Fruit fly (Drosophila melanogaster) whole organism, embryonic: ENCODE data around the gene CG16812.

Experiments used
- Awh ChIP-seq: fragments of 200-800 bp; sonication (Bioruptor generic); IDR thresholded peaks from 2 replicates; pipeline ENCODE4, ENCODE4 v1.3.6; 2022; ENCODE audit warnings: missing biosample characterization, missing genetic modification characterization
- C15 ChIP-seq: fragments of 200-800 bp; sonication (Bioruptor generic); IDR thresholded peaks from 3 replicates; pipeline ENCODE4 v1.3.6; 2022; ENCODE audit warnings: missing biosample characterization, missing genetic modification characterization
- CG12299 ChIP-seq: fragments of 200-800 bp; sonication (Bioruptor generic); optimal IDR thresholded peaks from 2 replicates; lab custom pipeline; 2018; ENCODE audit warnings: missing biosample characterization, mild to moderate bottlenecking, missing genetic modification characterization
- CG13123 ChIP-seq: fragments of 200-800 bp; sonication (Bioruptor generic); optimal IDR thresholded peaks from 2 replicates; lab custom pipeline; 2016; ENCODE audit warnings: missing biosample characterization, missing genetic modification characterization
- CG15073 ChIP-seq: fragments of 200-800 bp; sonication (Bioruptor generic); optimal IDR thresholded peaks from 2 replicates; lab custom pipeline; 2016; ENCODE audit warnings: missing biosample characterization, missing genetic modification characterization
- CG15269 ChIP-seq: fragments of 200-800 bp; sonication (Bioruptor generic); optimal IDR thresholded peaks from 2 replicates; lab custom pipeline; 2018; ENCODE audit warnings: missing biosample characterization, mild to moderate bottlenecking, missing genetic modification characterization, moderate library complexity
- CG16779 ChIP-seq: fragments of 200-800 bp; sonication (Bioruptor generic); IDR thresholded peaks from 2 replicates; pipeline ENCODE4 v1.3.6; 2022; ENCODE audit warnings: missing biosample characterization, missing genetic modification characterization
- CG16815 ChIP-seq: fragments of 200-800 bp; sonication (Bioruptor generic); optimal IDR thresholded peaks from 3 replicates; lab custom pipeline; 2017; ENCODE audit warnings: missing biosample characterization, mild to moderate bottlenecking, missing genetic modification characterization
- CG18476 ChIP-seq: fragments of 200-800 bp; sonication (Bioruptor generic); optimal IDR thresholded peaks from 2 replicates; lab custom pipeline; 2016; ENCODE audit warnings: missing biosample characterization, mild to moderate bottlenecking, missing genetic modification characterization
- CG18599 ChIP-seq: fragments of 200-800 bp; sonication (Bioruptor generic); optimal IDR thresholded peaks from 3 replicates; lab custom pipeline; 2017; ENCODE audit warnings: missing biosample characterization, missing genetic modification characterization, mild to moderate bottlenecking, moderate library complexity, missing genetic modification reagents
- CG2875 ChIP-seq: fragments of 200-800 bp; sonication (Bioruptor generic); optimal IDR thresholded peaks from 2 replicates; lab custom pipeline; 2017; ENCODE audit warnings: missing biosample characterization, mild to moderate bottlenecking, missing genetic modification characterization, missing genetic modification reagents
- CG30403 ChIP-seq: fragments of 200-800 bp; sonication (Bioruptor generic); optimal IDR thresholded peaks from 3 replicates; lab custom pipeline; 2016; ENCODE audit warnings: missing biosample characterization, missing genetic modification characterization
- CG3065 ChIP-seq: fragments of 200-800 bp; sonication (Bioruptor generic); optimal IDR thresholded peaks from 2 replicates; lab custom pipeline; 2016; ENCODE audit warnings: missing biosample characterization, missing genetic modification characterization
- CG31224 ChIP-seq: fragments of 200-800 bp; sonication (Bioruptor generic); IDR thresholded peaks from 2 replicates; pipeline ENCODE4 v1.3.6; 2022; ENCODE audit warnings: missing biosample characterization, missing genetic modification characterization
- CG33213 ChIP-seq: fragments of 200-800 bp; sonication (Bioruptor generic); optimal IDR thresholded peaks from 3 replicates; lab custom pipeline; 2016; ENCODE audit warnings: missing biosample characterization, missing genetic modification characterization
- CG3407 ChIP-seq: fragments of 200-800 bp; sonication (Bioruptor generic); optimal IDR thresholded peaks from 2 replicates; lab custom pipeline; 2018; ENCODE audit warnings: missing biosample characterization, mild to moderate bottlenecking, missing genetic modification characterization
- CG34422 ChIP-seq: fragments of 200-800 bp; sonication (Bioruptor generic); IDR thresholded peaks from 3 replicates; pipeline ENCODE4 v1.3.6; 2022; ENCODE audit warnings: missing biosample characterization, missing genetic modification characterization
- CG3726 ChIP-seq: fragments of 200-800 bp; sonication (Bioruptor generic); IDR thresholded peaks from 3 replicates; pipeline ENCODE4, ENCODE4 v1.3.6; 2022; ENCODE audit warnings: missing biosample characterization, missing genetic modification characterization
- CG42726 ChIP-seq: fragments of 200-800 bp; sonication (Bioruptor generic); IDR thresholded peaks from 2 replicates; pipeline ENCODE4 v1.3.6; 2022; ENCODE audit warnings: missing biosample characterization, missing genetic modification characterization; ENCODE audit not compliant: partially characterized antibody
- CG4854 ChIP-seq: fragments of 200-800 bp; sonication (Bioruptor generic); optimal IDR thresholded peaks from 2 replicates; lab custom pipeline; 2016; ENCODE audit warnings: missing biosample characterization, missing genetic modification characterization, inconsistent platforms
- CG7357 ChIP-seq: fragments of 200-800 bp; sonication (Bioruptor generic); IDR thresholded peaks from 3 replicates; pipeline ENCODE4 v1.3.6; 2022; ENCODE audit warnings: missing biosample characterization, missing genetic modification characterization
- CG8944 ChIP-seq: fragments of 200-800 bp; sonication (Bioruptor generic); optimal IDR thresholded peaks from 3 replicates; lab custom pipeline; 2016; ENCODE audit warnings: missing biosample characterization, missing genetic modification characterization
- CG9437 ChIP-seq: fragments of 200-800 bp; sonication (Bioruptor generic); optimal IDR thresholded peaks from 2 replicates; lab custom pipeline; 2018; ENCODE audit warnings: missing biosample characterization, mild to moderate bottlenecking, missing genetic modification characterization
- CrebB ChIP-seq: fragments of 200-800 bp; sonication (Bioruptor generic); optimal IDR thresholded peaks from 3 replicates; lab custom pipeline; 2018; ENCODE audit warnings: missing biosample characterization, mild to moderate bottlenecking, missing genetic modification characterization
- D ChIP-seq, 2 experiments: fragments of 200-800 bp in 1 of 2; fragments of >200 bp in 1 of 2; sonication (Bioruptor generic) in 1 of 2; optimal IDR thresholded peaks; 2 replicates in 1 of 2; 3 replicates in 1 of 2; lab custom pipeline; 2017; ENCODE audit warnings: mild to moderate bottlenecking in 1 of 2, missing biosample characterization in 1 of 2, missing genetic modification characterization in 1 of 2, missing genetic modification reagents in 1 of 2
- Dbx ChIP-seq: fragments of 200-800 bp; sonication (Bioruptor generic); IDR thresholded peaks from 3 replicates; pipeline ENCODE4 v1.3.6; 2022; ENCODE audit warnings: missing biosample characterization, missing genetic modification characterization
- MESR4 ChIP-seq: fragments of 200-800 bp; sonication (Bioruptor generic); optimal IDR thresholded peaks from 2 replicates; lab custom pipeline; 2018; ENCODE audit warnings: missing biosample characterization, mild to moderate bottlenecking, missing genetic modification characterization, moderate library complexity
- Med ChIP-seq: fragments of 200-800 bp; sonication (Bioruptor generic); peaks from one replicate; lab custom pipeline; 2016; ENCODE audit warnings: missing biosample characterization, missing genetic modification characterization, mild to moderate bottlenecking, inconsistent platforms, moderate library complexity
- Nf-YA ChIP-seq: fragments of 200-800 bp; sonication (Bioruptor generic); IDR thresholded peaks from 2 replicates; pipeline ENCODE4 v1.3.6; 2022; ENCODE audit warnings: missing biosample characterization, missing genetic modification characterization
- Opbp ChIP-seq: fragments of 200-800 bp; sonication (Bioruptor generic); IDR thresholded peaks from 3 replicates; pipeline ENCODE4 v1.3.6; 2022; ENCODE audit warnings: missing biosample characterization, missing genetic modification characterization; ENCODE audit not compliant: partially characterized antibody
- Six4 ChIP-seq: fragments of 200-800 bp; sonication (Bioruptor generic); optimal IDR thresholded peaks from 2 replicates; lab custom pipeline; 2016; ENCODE audit warnings: missing biosample characterization, missing genetic modification characterization
- Spps ChIP-seq: fragments of 200-800 bp; sonication (Bioruptor generic); optimal IDR thresholded peaks from 2 replicates; lab custom pipeline; 2018; ENCODE audit warnings: missing biosample characterization, mild to moderate bottlenecking, missing genetic modification characterization
- Ssrp ChIP-seq: fragments of 200-800 bp; sonication (Bioruptor generic); optimal IDR thresholded peaks from 2 replicates; lab custom pipeline; 2018; ENCODE audit warnings: missing biosample characterization, mild to moderate bottlenecking, missing genetic modification characterization, moderate library complexity
- abd-A ChIP-seq: fragments of 200-800 bp; sonication (Bioruptor generic); optimal IDR thresholded peaks from 3 replicates; lab custom pipeline; 2019; ENCODE audit warnings: missing biosample characterization, mild to moderate bottlenecking, missing genetic modification characterization, moderate library complexity
- bowl ChIP-seq: fragments of 200-800 bp; sonication (Bioruptor generic); IDR thresholded peaks from 2 replicates; pipeline ENCODE4 v1.3.6; 2022; ENCODE audit warnings: missing biosample characterization, missing genetic modification characterization
- cato ChIP-seq: fragments of 200-800 bp; sonication (Bioruptor generic); optimal IDR thresholded peaks from 2 replicates; lab custom pipeline; 2016; ENCODE audit warnings: missing biosample characterization, missing genetic modification characterization, borderline replicate concordance
- eve ChIP-seq, 2 experiments: fragments of >200 bp; optimal IDR thresholded peaks; 2 replicates each; lab custom pipeline; 2017; ENCODE audit warnings: missing biosample characterization in 2 of 2, missing genetic modification characterization in 2 of 2
- exex ChIP-seq: fragments of 200-800 bp; sonication (Bioruptor generic); optimal IDR thresholded peaks from 4 replicates; lab custom pipeline; 2018; ENCODE audit warnings: missing biosample characterization, mild to moderate bottlenecking, missing genetic modification characterization, moderate library complexity
- fd96Cb ChIP-seq: fragments of 200-800 bp; sonication (Bioruptor generic); optimal IDR thresholded peaks from 2 replicates; lab custom pipeline; 2018; ENCODE audit warnings: missing biosample characterization, mild to moderate bottlenecking, missing genetic modification characterization, moderate library complexity
- gce ChIP-seq: fragments of 200-800 bp; sonication (Bioruptor generic); IDR thresholded peaks from 3 replicates; pipeline ENCODE4 v1.3.6; 2022; ENCODE audit warnings: missing biosample characterization, missing genetic modification characterization
- gem ChIP-seq: fragments of 200-800 bp; sonication (Bioruptor generic); optimal IDR thresholded peaks from 2 replicates; lab custom pipeline; 2019; ENCODE audit warnings: missing biosample characterization, mild to moderate bottlenecking, missing genetic modification characterization, moderate library complexity
- knrl ChIP-seq: fragments of 200-800 bp; sonication (Bioruptor generic); IDR thresholded peaks from 3 replicates; pipeline ENCODE4 v1.3.6; 2022; ENCODE audit warnings: missing biosample characterization, missing genetic modification characterization; ENCODE audit not compliant: partially characterized antibody
- lmd ChIP-seq: fragments of 200-800 bp; sonication (Bioruptor generic); IDR thresholded peaks from 2 replicates; pipeline ENCODE4 v1.3.6; 2022; ENCODE audit warnings: missing biosample characterization, missing genetic modification characterization
- mam ChIP-seq: fragments of 200-800 bp; sonication (Bioruptor generic); optimal IDR thresholded peaks from 3 replicates; lab custom pipeline; 2016; ENCODE audit warnings: missing biosample characterization, missing genetic modification characterization
- pnt ChIP-seq: fragments of 200-800 bp; sonication (Bioruptor generic); optimal IDR thresholded peaks from 3 replicates; lab custom pipeline; 2016; ENCODE audit warnings: missing biosample characterization, missing genetic modification characterization
- scrt ChIP-seq: fragments of 200-800 bp; sonication (Bioruptor generic); optimal IDR thresholded peaks from 2 replicates; lab custom pipeline; 2018; ENCODE audit warnings: missing biosample characterization, mild to moderate bottlenecking, missing genetic modification characterization, moderate library complexity
- sim ChIP-seq: fragments of 200-800 bp; sonication (Bioruptor generic); IDR thresholded peaks from 2 replicates; pipeline ENCODE4 v1.3.6; 2022; ENCODE audit warnings: missing biosample characterization, missing genetic modification characterization
- sob ChIP-seq: fragments of 200-800 bp; sonication (Bioruptor generic); IDR thresholded peaks from 2 replicates; pipeline ENCODE4 v1.3.6; 2022; ENCODE audit warnings: missing biosample characterization, missing genetic modification characterization
- sr ChIP-seq: fragments of 200-800 bp; sonication (Bioruptor generic); IDR thresholded peaks from 3 replicates; pipeline ENCODE4 v1.3.6; 2022; ENCODE audit warnings: missing biosample characterization, missing genetic modification characterization
- tll ChIP-seq, 2 experiments: fragments of 200-800 bp in 1 of 2; fragments of >200 bp in 1 of 2; sonication (Bioruptor generic) in 1 of 2; optimal IDR thresholded peaks; 2 replicates each; lab custom pipeline; 2017 to 2019; ENCODE audit warnings: missing biosample characterization in 2 of 2, missing genetic modification characterization in 2 of 2, mild to moderate bottlenecking in 1 of 2, moderate library complexity in 1 of 2

CG16812 gene

DNA sequence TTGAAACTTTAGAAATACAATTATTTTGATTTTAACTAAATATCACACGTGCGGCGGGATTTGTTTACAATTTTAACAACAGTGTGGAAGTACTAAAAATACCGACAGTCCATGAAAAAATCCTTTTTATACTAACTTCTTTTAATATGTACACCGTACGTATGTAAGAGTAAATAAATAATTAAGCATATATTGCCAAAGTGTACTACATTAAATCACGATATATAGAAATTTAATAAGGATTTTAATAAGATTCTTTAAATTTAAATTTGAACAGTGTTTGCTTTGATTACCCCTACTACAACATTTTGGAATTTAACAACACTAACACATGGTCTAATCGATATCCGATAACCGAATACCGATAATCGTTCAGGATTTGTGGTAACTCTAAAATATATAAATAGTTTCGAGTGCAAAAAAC, at the start of gene CG16812, which contains the start of gene Ski6:
CG16812 (plus strand) TSS at position 363 of the 424 bp plus-strand sequence.
Ski6 (minus strand) TSS at position 205 of the 424 bp plus-strand sequence.
- TF ChIP-seq Med (GFP tag; lab: Kevin White, UChicago) (peak; percentile 84), CG13123 (peak; percentile 67), sr (GFP tag; lab: Robert Waterston, UW) (no peak), C15 (GFP tag; lab: Robert Waterston, UW) (no peak), abd-A (tag; lab: Kevin White, UChicago) (no peak), CG4854 (no peak), lmd (no peak), bowl (no peak), CG16815 (GFP tag; lab: Kevin White, UChicago) (peak; percentile 60), exex (no peak), CG34422 (GFP tag; lab: Robert Waterston, UW) (no peak), CG15269 (tag; lab: Kevin White, UChicago) (peak; percentile 83), CG3065 (GFP tag; lab: Kevin White, UChicago) (peak; percentile 10), pnt (GFP tag; lab: Kevin White, UChicago) (peak; percentile 15), Nf-YA (0 out of 2 replicates have a peak, but pooled peaks have one; percentile 4), CrebB (tag; lab: Kevin White, UChicago) (peak; percentile 66), Six4 (GFP tag; lab: Kevin White, UChicago) (peak; percentile 46), CG3407 (GFP tag; lab: Kevin White, UChicago) (peak; percentile 34), mam (GFP tag; lab: Kevin White, UChicago) (no peak), sob (GFP tag; lab: Robert Waterston, UW) (no peak; the same call in 1 of the 2 replicates), tll (GFP tag; optimal IDR thresholded peaks at IDR 0.05; lab: Kevin White, UChicago) (no peak), CG8944 (no peak), CG9437 (GFP tag; lab: Kevin White, UChicago) (no peak), Ssrp (tag; lab: Kevin White, UChicago) (peak; percentile 56), D (optimal IDR thresholded peaks at IDR 0.05; lab: Kevin White, UChicago) (no peak), D (GFP tag; optimal IDR thresholded peaks at IDR 0.05; lab: Kevin White, UChicago) (no peak), scrt (GFP tag; lab: Kevin White, UChicago) (no peak), CG16779 (GFP tag; lab: Robert Waterston, UW) (peak; percentile 23; the same call in 1 of the 2 replicates), Dbx (GFP tag; lab: Robert Waterston, UW) (peak; percentile 68), CG12299 (tag; lab: Kevin White, UChicago) (peak; percentile 65), CG2875 (GFP tag; lab: Kevin White, UChicago) (no peak), gem (tag; lab: Kevin White, UChicago) (peak; percentile 89), CG7357 (GFP tag; lab: Robert Waterston, UW) (no peak), CG30403 (GFP tag; lab: Kevin White, UChicago) (peak; percentile 83), CG18476 (GFP tag; lab: Kevin White, UChicago) (peak; percentile 20), CG31224 (GFP tag; lab: Robert Waterston, UW) (0 out of 2 replicates have a peak, but pooled peaks have one; percentile 10), CG33213 (GFP tag; lab: Kevin White, UChicago) (peak; percentile 33), CG3726 (no peak), cato (GFP tag; lab: Kevin White, UChicago) (peak; percentile 34), Spps (tag; lab: Kevin White, UChicago) (peak; percentile 59), eve (GFP tag; optimal IDR thresholded peaks at IDR 0.05; lab: Kevin White, UChicago) (no peak), CG15073 (no peak), CG42726 (no peak), knrl (GFP tag; lab: Robert Waterston, UW) (no peak), sim (GFP tag; lab: Robert Waterston, UW) (no peak), MESR4 (GFP tag; lab: Kevin White, UChicago) (peak; percentile 41), Opbp (GFP tag; lab: Robert Waterston, UW) (peak; percentile 57; the same call in 2 of the 3 replicates), CG18599 (GFP tag; lab: Kevin White, UChicago) (no peak), gce (no peak), fd96Cb (tag; lab: Kevin White, UChicago) (peak; percentile 61), Awh (GFP tag; lab: Robert Waterston, UW) (peak; percentile 71)
